Worm (Caenorhabditis elegans): ENCODE data around the gene srab-18.

ce11 chrV:9879867-9880266 lies 8.6 kb upstream of the srab-18 start, which contains the start of gene sdz-31:
- TF ChIP-seq blmp-1 (tag; optimal IDR thresholded peaks at IDR 0.05) (no peak), unc-62 (GFP tag; optimal IDR thresholded peaks at IDR 0.05) (no peak), hlh-1 (tag; optimal IDR thresholded peaks at IDR 0.05) (no peak), nhr-237 (tag; optimal IDR thresholded peaks at IDR 0.05) (no peak)
